Fruit fly (Drosophila melanogaster): ENCODE measurements around the gene CG32645.

DNA sequence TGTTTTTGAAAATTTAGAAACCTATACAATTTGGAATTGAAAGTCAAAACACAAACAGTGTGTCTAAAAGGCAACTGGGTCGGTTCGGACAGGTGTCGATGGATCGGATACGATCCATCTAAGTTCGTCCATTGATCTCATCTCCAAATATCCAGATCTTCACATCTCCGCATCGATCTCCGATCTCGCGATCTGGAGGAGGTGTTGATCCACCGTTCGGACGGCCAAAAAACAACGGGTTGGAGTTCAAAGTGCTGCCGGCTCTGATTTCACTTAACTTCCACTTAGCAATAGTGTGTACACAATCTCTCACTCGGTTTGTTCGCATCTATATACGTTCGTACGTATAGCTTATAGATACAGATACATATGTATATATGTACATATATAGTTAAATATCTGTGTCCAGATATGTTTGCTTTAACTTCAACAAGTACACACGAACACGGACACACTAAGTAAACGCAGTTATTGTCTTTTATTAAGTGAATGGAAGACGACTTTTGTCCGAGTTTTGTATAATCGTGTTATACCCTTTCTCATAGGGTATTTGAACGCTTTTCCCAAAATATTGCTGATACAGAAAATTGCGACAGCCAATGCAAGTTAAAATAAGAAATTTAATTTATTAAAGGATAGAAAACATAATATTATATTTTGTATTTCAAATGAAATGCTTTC, 30.7 kb upstream of the CG32645 start, which contains the start of gene Fer3HCH:
- TF ChIP-seq CG8478 (optimal IDR thresholded peaks at IDR 0.05) = no peak
- no peak for TF ChIP-seq CTCF (optimal IDR thresholded peaks at IDR 0.05)

Data from S2 (cell line).